Worm (Caenorhabditis elegans): ENCODE measurements around the gene F42G4.5.

DNA sequence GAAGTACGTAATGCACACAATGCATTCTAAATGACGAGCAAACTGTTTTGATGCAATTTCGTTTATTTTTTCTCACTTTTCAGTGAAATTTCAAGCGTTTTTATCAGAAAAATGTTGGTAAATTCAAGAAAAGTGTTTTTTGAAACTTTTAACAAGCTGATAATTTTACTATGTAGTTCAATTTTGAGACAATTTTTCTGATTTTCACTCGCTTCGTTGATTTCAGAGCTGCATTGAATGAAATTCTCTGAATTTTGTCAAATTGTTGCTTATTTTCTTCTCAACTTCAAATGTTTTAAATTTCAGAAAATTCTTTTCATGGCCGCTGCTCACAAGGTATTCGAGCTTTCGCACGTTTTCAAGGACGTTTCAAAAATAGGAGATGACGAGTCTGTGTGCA lies 49.4 kb downstream of the F42G4.5 start, which contains the start of gene bath-45:
- TF ChIP-seq ama-1 (optimal IDR thresholded peaks at IDR 0.05): no peak
- no peak for TF ChIP-seq nhr-77 (tag; optimal IDR thresholded peaks at IDR 0.05)
- no peak for TF ChIP-seq ceh-90 (tag; optimal IDR thresholded peaks at IDR 0.05)
- no peak for TF ChIP-seq pag-3 (tag; optimal IDR thresholded peaks at IDR 0.05; ENCODE audit: borderline replicate concordance, insufficient read depth)
- TF ChIP-seq lir-3 (tag; optimal IDR thresholded peaks at IDR 0.05; ENCODE audit: poor library complexity): no peak
- TF ChIP-seq aly-2 (tag; optimal IDR thresholded peaks at IDR 0.05): no peak
- no peak for TF ChIP-seq C34B4.2 (tag; optimal IDR thresholded peaks at IDR 0.05)
- no peak for TF ChIP-seq ztf-11 (tag; optimal IDR thresholded peaks at IDR 0.05)
- no peak for TF ChIP-seq unc-62 (GFP tag; optimal IDR thresholded peaks at IDR 0.05)
- no peak for TF ChIP-seq lsy-2 (tag; optimal IDR thresholded peaks at IDR 0.05)
- no peak for TF ChIP-seq fkh-8 (tag; optimal IDR thresholded peaks at IDR 0.05)
- TF ChIP-seq fos-1 (tag; optimal IDR thresholded peaks at IDR 0.05): no peak
- TF ChIP-seq mep-1 (tag; optimal IDR thresholded peaks at IDR 0.05): no peak
- no peak for TF ChIP-seq dpl-1 (GFP tag; optimal IDR thresholded peaks at IDR 0.05)

Data from whole organism, L1 larva.